Fruit fly (Drosophila melanogaster) whole organism, embryonic: Measurements from ENCODE around the gene fal.

Source experiments
- Atf6 ChIP-seq: fragments of 200-800 bp; sonication (Bioruptor generic); IDR thresholded peaks from 2 replicates; pipeline ENCODE4 v1.3.6; 2022; ENCODE audit warnings: missing biosample characterization, missing genetic modification characterization
- B-H2 ChIP-seq: fragments of 200-800 bp; sonication (Bioruptor generic); optimal IDR thresholded peaks from 2 replicates; lab custom pipeline; 2018; ENCODE audit warnings: missing biosample characterization, mild to moderate bottlenecking, missing genetic modification characterization
- CG10979 ChIP-seq: fragments of 200-800 bp; sonication (Bioruptor generic); optimal IDR thresholded peaks from 2 replicates; lab custom pipeline; 2018; ENCODE audit warnings: missing biosample characterization, mild to moderate bottlenecking, missing genetic modification characterization, moderate library complexity
- CG11398 ChIP-seq: fragments of 200-800 bp; sonication (Bioruptor generic); optimal IDR thresholded peaks from 2 replicates; lab custom pipeline; 2016; ENCODE audit warnings: missing biosample characterization, missing genetic modification characterization
- CG11695 ChIP-seq: fragments of 200-800 bp; sonication (Bioruptor generic); IDR thresholded peaks from 3 replicates; pipeline ENCODE4 v1.3.6; 2022; ENCODE audit warnings: missing biosample characterization, missing genetic modification characterization
- CG12236 ChIP-seq: fragments of 200-800 bp; sonication (Bioruptor generic); optimal IDR thresholded peaks from 2 replicates; lab custom pipeline; 2016; ENCODE audit warnings: missing biosample characterization, missing genetic modification characterization
- CG14965 ChIP-seq: fragments of 200-800 bp; sonication (Bioruptor generic); optimal IDR thresholded peaks from 2 replicates; lab custom pipeline; 2016; ENCODE audit warnings: missing biosample characterization, missing genetic modification characterization, borderline replicate concordance
- CG15011 ChIP-seq: fragments of 200-800 bp; sonication (Bioruptor generic); optimal IDR thresholded peaks from 3 replicates; lab custom pipeline; 2018; ENCODE audit warnings: missing biosample characterization, mild to moderate bottlenecking, missing genetic modification characterization
- CG15696 ChIP-seq: fragments of 200-800 bp; sonication (Bioruptor generic); optimal IDR thresholded peaks from 2 replicates; lab custom pipeline; 2019; ENCODE audit warnings: missing biosample characterization, mild to moderate bottlenecking, missing genetic modification characterization, moderate library complexity
- CG16863 ChIP-seq: fragments of 200-800 bp; sonication (Bioruptor generic); optimal IDR thresholded peaks from 3 replicates; lab custom pipeline; 2016; ENCODE audit warnings: missing biosample characterization, missing genetic modification characterization
- CG2199 ChIP-seq: fragments of 200-800 bp; sonication (Bioruptor generic); IDR thresholded peaks from 3 replicates; pipeline ENCODE4 v1.3.6; 2022; ENCODE audit warnings: missing biosample characterization, missing genetic modification characterization
- CG31365 ChIP-seq: fragments of 200-800 bp; sonication (Bioruptor generic); optimal IDR thresholded peaks from 2 replicates; lab custom pipeline; 2018; ENCODE audit warnings: missing biosample characterization, mild to moderate bottlenecking, missing genetic modification characterization
- CG4360 ChIP-seq: fragments of 200-800 bp; sonication (Bioruptor generic); IDR thresholded peaks from 2 replicates; pipeline ENCODE4 v1.3.6; 2022; ENCODE audit warnings: missing biosample characterization, missing genetic modification characterization
- CG4730 ChIP-seq: fragments of 200-800 bp; sonication (Bioruptor generic); IDR thresholded peaks from 2 replicates; pipeline ENCODE4 v1.3.6; 2022; ENCODE audit warnings: missing biosample characterization, missing genetic modification characterization
- CG6254 ChIP-seq: fragments of 200-800 bp; sonication (Bioruptor generic); optimal IDR thresholded peaks from 3 replicates; lab custom pipeline; 2017; ENCODE audit warnings: mild to moderate bottlenecking, missing biosample characterization, missing genetic modification reagents, missing genetic modification characterization
- CG6765 ChIP-seq: fragments of 200-800 bp; sonication (Bioruptor generic); optimal IDR thresholded peaks from 3 replicates; lab custom pipeline; 2017; ENCODE audit warnings: missing biosample characterization, mild to moderate bottlenecking, missing genetic modification characterization
- CG6791 ChIP-seq: fragments of 200-800 bp; sonication (Bioruptor generic); IDR thresholded peaks from 3 replicates; pipeline ENCODE4 v1.3.6; 2022; ENCODE audit warnings: missing biosample characterization, missing genetic modification characterization; ENCODE audit not compliant: partially characterized antibody
- CG8089 ChIP-seq: fragments of 200-800 bp; sonication (Bioruptor generic); optimal IDR thresholded peaks from 3 replicates; lab custom pipeline; 2016; ENCODE audit warnings: missing biosample characterization, missing genetic modification characterization
- CG9727 ChIP-seq: fragments of 200-800 bp; sonication (Bioruptor generic); optimal IDR thresholded peaks from 3 replicates; lab custom pipeline; 2017; ENCODE audit warnings: missing biosample characterization, mild to moderate bottlenecking, missing genetic modification characterization
- D ChIP-seq, 2 experiments: fragments of 200-800 bp in 1 of 2; fragments of >200 bp in 1 of 2; sonication (Bioruptor generic) in 1 of 2; optimal IDR thresholded peaks; 2 replicates in 1 of 2; 3 replicates in 1 of 2; lab custom pipeline; 2017; ENCODE audit warnings: mild to moderate bottlenecking in 1 of 2, missing biosample characterization in 1 of 2, missing genetic modification characterization in 1 of 2, missing genetic modification reagents in 1 of 2
- D19A ChIP-seq: fragments of 200-800 bp; optimal IDR thresholded peaks from 3 replicates; lab custom pipeline; 2019; ENCODE audit warnings: missing biosample characterization, mild to moderate bottlenecking, missing genetic modification characterization, moderate library complexity
- Dad ChIP-seq: fragments of 200-800 bp; sonication (Bioruptor generic); optimal IDR thresholded peaks from 3 replicates; lab custom pipeline; 2016; ENCODE audit warnings: missing biosample characterization, missing genetic modification characterization
- Dfd ChIP-seq, 2 experiments: fragments of >200 bp; optimal IDR thresholded peaks; 2 replicates each; lab custom pipeline; 2017; ENCODE audit warnings: missing biosample characterization in 2 of 2, missing genetic modification characterization in 2 of 2
- Doc2 ChIP-seq: fragments of 200-800 bp; sonication (Bioruptor generic); IDR thresholded peaks from 2 replicates; pipeline ENCODE4 v1.3.6; 2022; ENCODE audit warnings: missing biosample characterization, missing genetic modification characterization
- E2f2 ChIP-seq: fragments of 200-800 bp; sonication (Bioruptor generic); IDR thresholded peaks from 2 replicates; pipeline ENCODE4 v1.3.6; 2022; ENCODE audit warnings: missing biosample characterization, missing genetic modification characterization
- Fer1 ChIP-seq: fragments of 200-800 bp; sonication (Bioruptor generic); optimal IDR thresholded peaks from 2 replicates; lab custom pipeline; 2017; ENCODE audit warnings: missing biosample characterization, mild to moderate bottlenecking, missing genetic modification characterization
- GATAe ChIP-seq: fragments of 200-800 bp; sonication (Bioruptor generic); conservative IDR thresholded peaks from 2 replicates; pipeline ENCODE4 v1.3.6; 2022; ENCODE audit warnings: missing biosample characterization, missing genetic modification characterization
- H15 ChIP-seq: fragments of 200-800 bp; sonication (Bioruptor generic); IDR thresholded peaks from 3 replicates; pipeline ENCODE4 v1.3.6; 2022; ENCODE audit warnings: missing biosample characterization, missing genetic modification characterization
- H2.0 ChIP-seq: fragments of 200-800 bp; sonication (Bioruptor generic); IDR thresholded peaks from 2 replicates; pipeline ENCODE4 v1.3.6; 2022; ENCODE audit warnings: missing biosample characterization, missing genetic modification characterization
- Mes4 ChIP-seq: fragments of 200-800 bp; sonication (Bioruptor generic); optimal IDR thresholded peaks from 2 replicates; lab custom pipeline; 2016; ENCODE audit warnings: missing biosample characterization, missing genetic modification characterization
- PHDP ChIP-seq: fragments of 200-800 bp; sonication (Bioruptor generic); optimal IDR thresholded peaks from 3 replicates; lab custom pipeline; 2018; ENCODE audit warnings: missing biosample characterization, mild to moderate bottlenecking, missing genetic modification characterization, moderate library complexity
- ac ChIP-seq: fragments of 200-800 bp; sonication (Bioruptor generic); optimal IDR thresholded peaks from 3 replicates; lab custom pipeline; 2017; ENCODE audit warnings: missing biosample characterization, mild to moderate bottlenecking, missing genetic modification characterization
- ap ChIP-seq: fragments of 200-800 bp; sonication (Bioruptor generic); IDR thresholded peaks from 2 replicates; pipeline ENCODE4 v1.3.6; 2022; ENCODE audit warnings: missing biosample characterization, missing genetic modification characterization
- btn ChIP-seq: fragments of 200-800 bp; sonication (Bioruptor generic); optimal IDR thresholded peaks from 2 replicates; lab custom pipeline; 2016; ENCODE audit warnings: missing biosample characterization, missing genetic modification characterization
- chm ChIP-seq: fragments of 200-800 bp; sonication (Bioruptor generic); IDR thresholded peaks from 2 replicates; pipeline ENCODE4 v1.3.6; 2022; ENCODE audit warnings: missing biosample characterization, missing genetic modification characterization
- corto ChIP-seq: fragments of 200-800 bp; sonication (Bioruptor generic); optimal IDR thresholded peaks from 2 replicates; lab custom pipeline; 2016; ENCODE audit warnings: missing biosample characterization, mild to moderate bottlenecking, missing genetic modification characterization, moderate library complexity
- fd3F ChIP-seq: fragments of 200-800 bp; sonication (Bioruptor generic); optimal IDR thresholded peaks from 2 replicates; lab custom pipeline; 2018; ENCODE audit warnings: missing biosample characterization, mild to moderate bottlenecking, missing genetic modification characterization, moderate library complexity
- fd64A ChIP-seq: fragments of 200-800 bp; sonication (Bioruptor generic); optimal IDR thresholded peaks from 3 replicates; lab custom pipeline; 2018; ENCODE audit warnings: missing biosample characterization, mild to moderate bottlenecking, missing genetic modification characterization
- her ChIP-seq: fragments of 200-800 bp; sonication (Bioruptor generic); optimal IDR thresholded peaks from 2 replicates; lab custom pipeline; 2016; ENCODE audit warnings: missing biosample characterization, missing genetic modification characterization
- jumu ChIP-seq: fragments of 200-800 bp; sonication (Bioruptor generic); optimal IDR thresholded peaks from 3 replicates; lab custom pipeline; 2016; ENCODE audit warnings: missing biosample characterization, missing genetic modification characterization
- kah ChIP-seq: fragments of 200-800 bp; sonication (Bioruptor generic); optimal IDR thresholded peaks from 2 replicates; lab custom pipeline; 2018; ENCODE audit warnings: missing biosample characterization, mild to moderate bottlenecking, missing genetic modification characterization
- kni ChIP-seq: fragments of 200-800 bp; sonication (Bioruptor generic); optimal IDR thresholded peaks from 3 replicates; lab custom pipeline; 2017; ENCODE audit warnings: mild to moderate bottlenecking, missing biosample characterization, missing genetic modification reagents, missing genetic modification characterization
- lilli ChIP-seq: fragments of 200-800 bp; sonication (Bioruptor generic); optimal IDR thresholded peaks from 3 replicates; lab custom pipeline; 2016; ENCODE audit warnings: missing biosample characterization, missing genetic modification characterization
- maf-S ChIP-seq: fragments of 200-800 bp; sonication (Bioruptor generic); optimal IDR thresholded peaks from 2 replicates; lab custom pipeline; 2016; ENCODE audit warnings: missing biosample characterization, missing genetic modification characterization
- mirr ChIP-seq: fragments of 200-800 bp; sonication (Bioruptor generic); optimal IDR thresholded peaks from 3 replicates; lab custom pipeline; 2018; ENCODE audit warnings: missing biosample characterization, mild to moderate bottlenecking, missing genetic modification characterization
- otp ChIP-seq: fragments of 200-800 bp; sonication (Bioruptor generic); IDR thresholded peaks from 3 replicates; pipeline ENCODE4, ENCODE4 v1.3.6; 2022; ENCODE audit warnings: missing biosample characterization, missing genetic modification characterization
- rib ChIP-seq: fragments of 200-800 bp; sonication (Bioruptor generic); IDR thresholded peaks from 2 replicates; pipeline ENCODE4 v1.3.6; 2022; ENCODE audit warnings: missing biosample characterization, missing genetic modification characterization
- shn ChIP-seq: fragments of 200-800 bp; sonication (Bioruptor generic); optimal IDR thresholded peaks from 3 replicates; lab custom pipeline; 2016; ENCODE audit warnings: missing biosample characterization, missing genetic modification characterization
- ssp ChIP-seq: fragments of 200-800 bp; sonication (Bioruptor generic); IDR thresholded peaks from 2 replicates; pipeline ENCODE4 v1.3.6; 2022; ENCODE audit warnings: missing biosample characterization, missing genetic modification characterization
- tin ChIP-seq: fragments of 200-800 bp; sonication (Bioruptor generic); optimal IDR thresholded peaks from 3 replicates; lab custom pipeline; 2016; ENCODE audit warnings: missing biosample characterization, missing genetic modification characterization
- twi ChIP-seq: fragments of 200-800 bp; optimal IDR thresholded peaks from 2 replicates; lab custom pipeline; 2019; ENCODE audit warnings: missing biosample characterization, mild to moderate bottlenecking, missing genetic modification characterization, moderate library complexity

The fal gene

dm6 chr3L:19260278-19260803, 34.0 kb upstream of the fal start, which contains the start of gene nes (continued):
- TF ChIP-seq H15 (GFP tag; lab: Robert Waterston, UW) (no peak; the same call in 2 of the 3 replicates), D19A (tag; lab: Kevin White, UChicago) (no peak), fd3F (no peak), her (GFP tag; lab: Kevin White, UChicago) (no peak), CG4360 (GFP tag; lab: Robert Waterston, UW) (peak; percentile 74), CG8089 (no peak), GATAe (GFP tag; lab: Robert Waterston, UW) (no peak), CG31365 (tag; lab: Kevin White, UChicago) (no peak), chm (GFP tag; lab: Robert Waterston, UW) (no peak), CG6254 (GFP tag; lab: Kevin White, UChicago) (no peak), CG16863 (no peak), jumu (no peak), CG6791 (GFP tag; lab: Robert Waterston, UW) (no peak), maf-S (GFP tag; lab: Kevin White, UChicago) (no peak), otp (GFP tag; lab: Robert Waterston, UW) (no peak), B-H2 (GFP tag; lab: Kevin White, UChicago) (no peak), tin (GFP tag; lab: Kevin White, UChicago) (no peak), CG14965 (no peak), CG11695 (GFP tag; lab: Robert Waterston, UW) (no peak), CG10979 (tag; lab: Kevin White, UChicago) (no peak), CG4730 (GFP tag; lab: Robert Waterston, UW) (no peak), Dad (GFP tag; lab: Kevin White, UChicago) (no peak), CG6765 (GFP tag; lab: Kevin White, UChicago) (no peak), kah (GFP tag; lab: Kevin White, UChicago) (no peak), CG12236 (GFP tag; lab: Kevin White, UChicago) (no peak), ac (GFP tag; lab: Kevin White, UChicago) (no peak), mirr (GFP tag; lab: Kevin White, UChicago) (peak; percentile 6), corto (GFP tag; lab: Kevin White, UChicago) (no peak), CG2199 (no peak), Mes4 (GFP tag; lab: Kevin White, UChicago) (no peak), E2f2 (peak; percentile 25; the same call in 1 of the 2 replicates), fd64A (GFP tag; lab: Kevin White, UChicago) (no peak), CG15696 (tag; lab: Kevin White, UChicago) (no peak), CG15011 (no peak), shn (no peak), lilli (GFP tag; lab: Kevin White, UChicago) (no peak), twi (tag; lab: Kevin White, UChicago) (no peak), Dfd (GFP tag; optimal IDR thresholded peaks at IDR 0.05; lab: Kevin White, UChicago) (no peak), CG11398 (no peak), btn (no peak), H2.0 (no peak), D (optimal IDR thresholded peaks at IDR 0.05; lab: Kevin White, UChicago) (no peak), D (GFP tag; optimal IDR thresholded peaks at IDR 0.05; lab: Kevin White, UChicago) (no peak), Atf6 (peak; percentile 50; the same call in 1 of the 2 replicates), rib (GFP tag; lab: Robert Waterston, UW) (no peak), kni (GFP tag; lab: Kevin White, UChicago) (no peak), ap (GFP tag; lab: Robert Waterston, UW) (no peak), ssp (GFP tag; lab: Robert Waterston, UW) (0 out of 2 replicates have a peak, but pooled peaks have one; percentile 41), PHDP (tag; lab: Kevin White, UChicago) (no peak), Fer1 (GFP tag; lab: Kevin White, UChicago) (peak; percentile 7), CG9727 (GFP tag; lab: Kevin White, UChicago) (no peak), Doc2 (GFP tag; lab: Robert Waterston, UW) (no peak)
